Fruit fly (Drosophila melanogaster) whole organism, adult: ENCODE data around the gene Arl2.
A peak's percentile ranks its signal among the peaks of the same experiment; 100 is the strongest.

Source experiments
- CG11617 ChIP-seq: fragments of 200-800 bp; sonication (Bioruptor generic); optimal IDR thresholded peaks from 2 replicates; lab custom pipeline; 2017; ENCODE audit warnings: mild to moderate bottlenecking, missing biosample characterization, missing genetic modification reagents, missing genetic modification characterization
- CG12768 ChIP-seq: fragments of 200-800 bp; sonication (Bioruptor generic); optimal IDR thresholded peaks from 2 replicates; lab custom pipeline; 2017; ENCODE audit warnings: missing biosample characterization, missing genetic modification characterization, mild to moderate bottlenecking, moderate library complexity, missing genetic modification reagents
- CG14711 ChIP-seq: fragments of 200-800 bp; sonication (Bioruptor generic); optimal IDR thresholded peaks from 2 replicates; lab custom pipeline; 2018; ENCODE audit warnings: missing biosample characterization, mild to moderate bottlenecking, missing genetic modification characterization, moderate library complexity
- CG1620 ChIP-seq: fragments of 200-800 bp; sonication (Bioruptor generic); optimal IDR thresholded peaks from 2 replicates; lab custom pipeline; 2016; ENCODE audit warnings: missing biosample characterization, missing genetic modification characterization
- CG33017 ChIP-seq: fragments of 200-800 bp; sonication (Bioruptor generic); optimal IDR thresholded peaks from 2 replicates; lab custom pipeline; 2018; ENCODE audit warnings: missing biosample characterization, mild to moderate bottlenecking, missing genetic modification characterization, moderate library complexity
- CG5204 ChIP-seq: fragments of 200-800 bp; sonication (Bioruptor generic); optimal IDR thresholded peaks from 2 replicates; lab custom pipeline; 2016; ENCODE audit warnings: missing biosample characterization, missing genetic modification characterization
- CG7045 ChIP-seq: fragments of 200-800 bp; sonication (Bioruptor generic); optimal IDR thresholded peaks from 2 replicates; lab custom pipeline; 2017; ENCODE audit warnings: missing biosample characterization, mild to moderate bottlenecking, missing genetic modification characterization
- CG7101 ChIP-seq: fragments of 200-800 bp; sonication (Bioruptor generic); optimal IDR thresholded peaks from 2 replicates; lab custom pipeline; 2018; ENCODE audit warnings: missing biosample characterization, mild to moderate bottlenecking, missing genetic modification characterization, moderate library complexity
- Clk ChIP-seq: fragments of 200-800 bp; sonication (Bioruptor generic); optimal IDR thresholded peaks from 2 replicates; lab custom pipeline; 2017; ENCODE audit warnings: missing biosample characterization, missing genetic modification characterization
- Crg-1 ChIP-seq: fragments of 200-800 bp; sonication (Bioruptor generic); optimal IDR thresholded peaks from 2 replicates; lab custom pipeline; 2016; ENCODE audit warnings: missing biosample characterization, missing genetic modification characterization
- Hr96 ChIP-seq: fragments of 200-800 bp; sonication (Bioruptor generic); optimal IDR thresholded peaks from 2 replicates; lab custom pipeline; 2016; ENCODE audit warnings: missing biosample characterization, missing genetic modification characterization
- Mnt ChIP-seq: fragments of 200-800 bp; sonication (Bioruptor generic); optimal IDR thresholded peaks from 2 replicates; lab custom pipeline; 2016; ENCODE audit warnings: missing biosample characterization, mild to moderate bottlenecking, missing genetic modification characterization
- bab1 ChIP-seq: fragments of 200-800 bp; sonication (Bioruptor generic); optimal IDR thresholded peaks from 3 replicates; lab custom pipeline; 2019; ENCODE audit warnings: missing biosample characterization, mild to moderate bottlenecking, missing genetic modification characterization, moderate library complexity
- cic ChIP-seq: fragments of 200-800 bp; sonication (Bioruptor generic); optimal IDR thresholded peaks from 2 replicates; lab custom pipeline; 2017; ENCODE audit warnings: missing biosample characterization, mild to moderate bottlenecking, missing genetic modification characterization, moderate library complexity
- cnc ChIP-seq, 2 experiments: fragments of >200 bp; optimal IDR thresholded peaks; 2 replicates each; lab custom pipeline; 2017
- kay ChIP-seq: fragments of 200-800 bp; sonication (Bioruptor generic); peaks from one replicate; lab custom pipeline; 2016; ENCODE audit warnings: missing biosample characterization, missing genetic modification characterization, borderline replicate concordance
- ovo ChIP-seq: fragments of 200-800 bp; sonication (Bioruptor generic); optimal IDR thresholded peaks from 2 replicates; lab custom pipeline; 2016; ENCODE audit warnings: missing biosample characterization, missing genetic modification characterization
- pad ChIP-seq: fragments of 200-800 bp; sonication (Bioruptor generic); optimal IDR thresholded peaks from 3 replicates; lab custom pipeline; 2017; ENCODE audit warnings: missing biosample characterization, missing genetic modification characterization, mild to moderate bottlenecking, moderate library complexity, missing genetic modification reagents
- tj ChIP-seq: fragments of 200-800 bp; sonication (Bioruptor generic); optimal IDR thresholded peaks from 3 replicates; lab custom pipeline; 2017; ENCODE audit warnings: missing biosample characterization, mild to moderate bottlenecking, missing genetic modification characterization, moderate library complexity
- toe ChIP-seq: fragments of 200-800 bp; sonication (Bioruptor generic); optimal IDR thresholded peaks from 2 replicates; lab custom pipeline; 2016; ENCODE audit warnings: missing biosample characterization, missing genetic modification characterization

Arl2 gene

DNA sequence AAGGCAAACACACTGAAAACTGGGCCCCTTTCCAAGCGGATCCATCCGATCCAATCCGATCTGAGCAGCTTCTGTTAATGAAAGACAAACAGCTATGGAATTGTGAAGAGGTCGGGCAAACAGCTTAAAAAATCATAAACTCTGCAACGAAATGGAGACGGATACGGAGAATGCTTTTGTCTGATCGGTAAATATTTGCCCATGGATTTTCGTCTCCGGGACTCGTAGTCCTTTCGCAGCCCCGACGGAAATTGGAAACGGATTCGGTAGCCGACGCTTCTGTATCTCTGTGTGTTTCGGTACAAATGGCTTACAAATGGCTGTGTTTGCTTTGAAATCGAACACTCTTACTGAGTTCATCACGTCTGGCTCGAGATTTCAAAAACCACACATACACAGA lies 14.0 kb upstream of the Arl2 start:
- no peak for TF ChIP-seq tj (GFP tag; lab: Kevin White, UChicago)
- no peak for TF ChIP-seq CG14711 (tag; lab: Kevin White, UChicago)
- no peak for TF ChIP-seq toe
- TF ChIP-seq Hr96 (GFP tag; lab: Kevin White, UChicago) = no peak
- TF ChIP-seq CG11617 (GFP tag; lab: Kevin White, UChicago) = no peak
- TF ChIP-seq Clk (GFP tag; lab: Kevin White, UChicago) = no peak
- no peak for TF ChIP-seq CG1620
- no peak for TF ChIP-seq CG5204 (GFP tag; lab: Kevin White, UChicago)
- TF ChIP-seq pad (GFP tag; lab: Kevin White, UChicago) = no peak
- TF ChIP-seq Mnt (GFP tag; lab: Kevin White, UChicago) = no peak
- TF ChIP-seq CG33017 (tag; lab: Kevin White, UChicago) = no peak
- TF ChIP-seq CG7045 = no peak
- TF ChIP-seq kay (GFP tag; lab: Kevin White, UChicago) = no peak
- TF ChIP-seq CG12768 = no peak

DNA sequence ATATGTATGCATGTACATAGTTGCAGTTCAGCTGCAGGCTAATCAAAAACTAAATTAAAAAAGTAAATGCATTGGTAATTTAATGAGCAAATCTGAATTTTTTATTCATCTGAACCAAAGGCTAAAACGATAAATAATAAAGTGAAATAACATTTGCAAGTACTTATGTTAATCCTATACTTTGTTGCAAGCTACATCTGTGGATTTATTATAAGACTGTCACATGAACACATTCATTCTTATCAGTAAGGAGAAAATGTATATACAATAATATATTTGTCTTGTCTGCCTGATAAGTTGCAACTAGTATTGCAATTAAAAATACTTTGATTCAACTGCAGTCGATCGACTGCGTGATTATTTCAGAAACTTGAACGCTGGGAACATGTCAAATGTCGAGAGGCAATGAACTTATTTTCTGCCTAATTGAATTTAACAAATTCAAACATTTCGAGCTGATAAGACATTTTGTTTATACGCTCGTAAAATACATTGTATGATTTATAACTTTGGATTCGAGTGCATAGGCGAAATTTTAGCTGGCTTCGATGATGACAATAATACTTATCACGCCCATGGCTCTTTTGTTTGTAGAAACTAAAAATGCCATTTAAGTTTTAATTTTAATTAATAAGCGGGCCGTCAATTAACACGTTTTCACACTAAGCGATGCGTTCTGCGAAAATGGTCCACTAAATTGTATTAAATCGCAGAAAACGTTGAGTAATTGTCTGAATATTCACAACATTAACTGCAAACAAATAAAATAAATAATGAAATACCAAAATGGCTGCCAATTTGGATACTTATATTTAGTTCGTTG lies 12.7 kb upstream of the Arl2 start:
- no peak for TF ChIP-seq Clk (GFP tag; lab: Kevin White, UChicago)
- TF ChIP-seq Mnt (GFP tag; lab: Kevin White, UChicago) = no peak
- TF ChIP-seq kay (GFP tag; lab: Kevin White, UChicago) = peak; percentile 86
- no peak for TF ChIP-seq CG1620
- TF ChIP-seq CG12768 = no peak
- no peak for TF ChIP-seq cnc (optimal IDR thresholded peaks at IDR 0.05; lab: Kevin White, UChicago)

DNA sequence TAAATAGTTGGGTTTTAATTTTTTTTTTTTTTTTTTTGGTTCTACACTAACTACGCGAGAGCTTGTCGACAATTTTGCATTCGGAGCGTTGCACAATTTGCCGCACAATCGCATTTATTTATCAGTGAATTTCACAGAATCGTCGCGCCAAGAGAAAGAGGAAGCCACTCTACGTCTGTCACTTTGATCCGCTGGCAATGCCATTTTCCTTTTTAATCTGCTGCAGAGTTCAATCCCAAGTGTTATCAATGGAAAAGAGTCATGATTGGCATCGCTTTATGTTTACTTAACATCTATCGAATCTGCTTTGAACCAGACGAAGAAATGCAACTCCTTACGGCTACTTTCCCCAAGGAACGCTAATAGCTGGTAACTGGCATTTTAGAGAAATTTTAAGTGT lies 11.3 kb upstream of the Arl2 start:
- TF ChIP-seq ovo (GFP tag; lab: Kevin White, UChicago) = no peak
- no peak for TF ChIP-seq cnc (optimal IDR thresholded peaks at IDR 0.05; lab: Kevin White, UChicago)
- no peak for TF ChIP-seq tj (GFP tag; lab: Kevin White, UChicago)
- TF ChIP-seq Clk (GFP tag; lab: Kevin White, UChicago) = no peak
- TF ChIP-seq CG7101 (tag; lab: Kevin White, UChicago) = no peak
- no peak for TF ChIP-seq CG1620
- no peak for TF ChIP-seq CG33017 (tag; lab: Kevin White, UChicago)
- TF ChIP-seq Mnt (GFP tag; lab: Kevin White, UChicago) = no peak
- TF ChIP-seq bab1 (GFP tag; lab: Kevin White, UChicago) = no peak
- TF ChIP-seq CG5204 (GFP tag; lab: Kevin White, UChicago) = no peak
- no peak for TF ChIP-seq pad (GFP tag; lab: Kevin White, UChicago)
- no peak for TF ChIP-seq CG7045
- no peak for TF ChIP-seq cic
- TF ChIP-seq Crg-1 (GFP tag; lab: Kevin White, UChicago) = no peak
- TF ChIP-seq CG14711 (tag; lab: Kevin White, UChicago) = no peak

DNA sequence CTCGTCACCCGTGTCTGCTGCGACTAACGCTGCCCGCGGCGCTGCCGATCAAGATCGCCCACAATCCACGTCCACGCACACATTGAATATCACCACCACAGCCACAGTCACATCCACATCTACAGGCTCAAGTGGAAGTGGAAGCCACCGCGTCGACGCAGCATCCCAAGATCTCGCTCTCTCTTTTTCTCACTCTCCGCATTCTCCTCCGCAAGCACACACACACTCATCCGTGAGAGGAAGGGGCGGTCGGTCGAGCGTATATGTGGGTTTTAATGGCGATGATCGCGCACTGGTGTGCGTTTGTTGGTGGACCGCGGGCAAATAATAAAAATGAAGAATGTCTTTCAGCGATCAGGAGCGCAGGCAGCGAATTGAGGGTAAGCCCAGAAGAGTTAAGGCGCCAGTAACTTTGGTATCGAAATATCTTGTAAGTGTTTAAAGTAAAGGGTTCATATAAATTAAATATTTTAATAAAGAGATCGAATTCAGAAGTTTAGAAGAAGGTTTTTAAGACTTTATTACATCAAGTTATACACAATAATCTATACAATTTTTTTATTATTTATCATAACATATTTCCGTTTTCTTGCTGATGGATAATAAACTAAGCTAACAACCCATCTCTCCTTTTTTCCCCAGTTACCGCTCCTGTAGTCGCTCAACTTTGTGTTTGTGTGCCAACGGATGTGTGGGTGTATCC lies 7.0 kb upstream of the Arl2 start, which contains the start of gene Poxm:
Gene Poxm (minus strand): TSS at position 25 of the 703 bp plus-strand sequence.
- TF ChIP-seq CG14711 (tag; lab: Kevin White, UChicago) = no peak
- TF ChIP-seq CG7101 (tag; lab: Kevin White, UChicago) = no peak
- peak; percentile 67 for TF ChIP-seq kay (GFP tag; lab: Kevin White, UChicago)
- no peak for TF ChIP-seq CG12768
- no peak for TF ChIP-seq tj (GFP tag; lab: Kevin White, UChicago)
- no peak for TF ChIP-seq ovo (GFP tag; lab: Kevin White, UChicago)
- no peak for TF ChIP-seq CG7045
- TF ChIP-seq CG33017 (tag; lab: Kevin White, UChicago) = no peak
- TF ChIP-seq Mnt (GFP tag; lab: Kevin White, UChicago) = no peak

DNA sequence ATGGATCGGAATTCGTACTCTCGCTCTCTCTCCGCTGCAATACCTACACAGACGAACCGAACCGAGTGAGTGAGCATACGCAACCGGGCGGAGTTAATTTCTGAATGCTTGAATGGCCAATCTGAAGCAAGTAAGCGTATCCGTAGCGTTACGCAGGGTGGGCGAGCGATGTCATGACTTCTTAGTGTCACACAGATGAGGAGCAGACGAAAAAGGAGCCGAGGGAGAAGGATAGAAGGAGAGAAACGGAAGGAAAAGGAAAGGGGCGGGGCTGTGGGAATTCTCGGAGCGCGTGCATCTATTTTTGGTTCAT lies 6.5 kb upstream of the Arl2 start:
- peak; percentile 12 for TF ChIP-seq kay (GFP tag; lab: Kevin White, UChicago)
- no peak for TF ChIP-seq CG1620

DNA sequence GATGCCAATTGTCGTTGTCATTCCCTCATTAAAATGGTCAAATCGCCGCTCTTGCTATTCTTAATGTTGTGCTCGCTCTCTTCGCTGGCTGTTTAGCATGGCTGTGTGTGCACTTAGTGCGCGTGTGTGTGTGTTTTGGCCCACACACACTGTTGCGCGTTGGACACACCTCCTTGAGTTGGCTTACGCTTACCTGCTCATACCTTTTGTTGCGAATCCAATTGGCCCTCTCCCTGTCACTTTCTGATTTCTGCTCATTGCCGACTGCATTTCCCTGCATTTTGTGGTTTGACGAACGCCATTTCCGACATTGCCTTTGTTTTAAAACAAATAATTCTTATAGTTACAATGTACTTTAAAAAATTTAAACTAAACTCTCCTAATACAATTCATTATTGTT lies 5.9 kb upstream of the Arl2 start:
- TF ChIP-seq CG12768 (no peak), CG11617 (GFP tag; lab: Kevin White, UChicago) (no peak), tj (GFP tag; lab: Kevin White, UChicago) (no peak), kay (GFP tag; lab: Kevin White, UChicago) (no peak), Hr96 (GFP tag; lab: Kevin White, UChicago) (no peak), CG1620 (no peak), cnc (optimal IDR thresholded peaks at IDR 0.05; lab: Kevin White, UChicago) (no peak), Clk (GFP tag; lab: Kevin White, UChicago) (no peak), CG5204 (GFP tag; lab: Kevin White, UChicago) (no peak), CG7045 (no peak), bab1 (GFP tag; lab: Kevin White, UChicago) (no peak), Crg-1 (GFP tag; lab: Kevin White, UChicago) (no peak), CG33017 (tag; lab: Kevin White, UChicago) (no peak), Mnt (GFP tag; lab: Kevin White, UChicago) (no peak)
